Worm (Caenorhabditis elegans) whole organism, L1 larva: ENCODE results near the gene D1054.18.

Source experiments
- C34B4.2 ChIP-seq: sonication (generic microtip); optimal IDR thresholded peaks from 2 replicates; lab custom pipeline; 2017; ENCODE audit warnings: mild to moderate bottlenecking, missing genetic modification characterization, missing compliant biosample characterization
- lsy-2 ChIP-seq, 2 experiments: fragments of 150-350 bp; optimal IDR thresholded peaks; 2 replicates each; lab custom pipeline; 2014; ENCODE audit warnings: missing biosample characterization in 2 of 2, missing genetic modification characterization in 2 of 2
- mab-9 ChIP-seq: fragments of 200-800 bp; sonication (Bioruptor generic); IDR thresholded peaks from 2 replicates; pipeline ENCODE4 v1.3.6; 2022; ENCODE audit warnings: missing genetic modification reagents, missing genetic modification characterization, missing compliant biosample characterization
- mep-1 ChIP-seq: fragments of 150-350 bp; optimal IDR thresholded peaks from 2 replicates; lab custom pipeline; 2014; ENCODE audit warnings: missing biosample characterization, missing genetic modification characterization
- nhr-12 ChIP-seq: sonication (generic microtip); optimal IDR thresholded peaks from 2 replicates; lab custom pipeline; 2017; ENCODE audit warnings: missing biosample characterization, missing genetic modification characterization
- nhr-77 ChIP-seq: fragments of 150-350 bp; optimal IDR thresholded peaks from 2 replicates; lab custom pipeline; 2014; ENCODE audit warnings: missing biosample characterization, missing genetic modification characterization
- nhr-84 ChIP-seq: sonication (generic microtip); optimal IDR thresholded peaks from 2 replicates; lab custom pipeline; 2017; ENCODE audit warnings: missing biosample characterization, missing genetic modification characterization
- pqm-1 ChIP-seq: sonication (generic microtip); optimal IDR thresholded peaks from 3 replicates; lab custom pipeline; 2017; ENCODE audit warnings: missing biosample characterization, missing genetic modification characterization
- rnt-1 ChIP-seq: sonication (generic microtip); optimal IDR thresholded peaks from 2 replicates; lab custom pipeline; 2016; ENCODE audit warnings: mild to moderate bottlenecking, missing genetic modification characterization, moderate library complexity, missing compliant biosample characterization
- unc-62 ChIP-seq: fragments of 150-350 bp; optimal IDR thresholded peaks from 2 replicates; lab custom pipeline; 2014; ENCODE audit warnings: missing biosample characterization, missing genetic modification reagents, missing genetic modification characterization
- ztf-11 ChIP-seq, 2 experiments: sonication (generic microtip); optimal IDR thresholded peaks; 2 replicates each; lab custom pipeline; 2016 to 2017; ENCODE audit warnings: missing genetic modification characterization in 2 of 2, missing biosample characterization in 1 of 2, missing compliant biosample characterization in 1 of 2

- peak in 1 of 2 experiments; percentile 77 for TF ChIP-seq ztf-11 (tag; optimal IDR thresholded peaks at IDR 0.05; lab: Kevin White, UChicago)
- no peak for TF ChIP-seq pqm-1 (tag; lab: Kevin White, UChicago)
- TF ChIP-seq unc-62: no peak
- no peak for TF ChIP-seq C34B4.2 (tag; lab: Kevin White, UChicago)
- TF ChIP-seq lsy-2 (tag; optimal IDR thresholded peaks at IDR 0.05; lab: Kevin White, UChicago): peak; percentile 83 to 86
- TF ChIP-seq nhr-77 (tag; lab: Kevin White, UChicago): peak; percentile 69
- TF ChIP-seq rnt-1 (tag; lab: Kevin White, UChicago): peak; percentile 96
- no peak for TF ChIP-seq nhr-12
- peak; percentile 77 for TF ChIP-seq mab-9 (GFP tag; lab: Robert Waterston, UW)
- peak; percentile 91 for TF ChIP-seq mep-1 (tag; lab: Kevin White, UChicago)
- TF ChIP-seq nhr-84: no peak
These were observed 6.9 kb upstream of the D1054.18 start, which contains the start of gene plrg-1 for ce11 chrV:10807862-10808327.
